Worm (Caenorhabditis elegans): ENCODE results near the gene T16H12.13.
A peak's percentile ranks its signal among the peaks of the same experiment; 100 is the strongest.

Gene T16H12.13

ce11 chrIII:10064140-10064539 lies 21.1 kb upstream of the T16H12.13 start, which contains the start of gene ekl-6 (continued):
- no peak for TF ChIP-seq Y53F4B.3 (GFP tag; IDR thresholded peaks at IDR 0.05)

- no peak for TF ChIP-seq ztf-22 (GFP tag; optimal IDR thresholded peaks at IDR 0.05)
- TF ChIP-seq T26A5.8 (tag; optimal IDR thresholded peaks at IDR 0.05): no peak
- no peak for TF ChIP-seq F49E8.2 (tag; optimal IDR thresholded peaks at IDR 0.05; ENCODE audit: insufficient read depth)
- no peak for TF ChIP-seq nhr-27 (tag; optimal IDR thresholded peaks at IDR 0.05)
- no peak for TF ChIP-seq xnd-1 (tag; optimal IDR thresholded peaks at IDR 0.05)
- TF ChIP-seq Y53F4B.3 (GFP tag; IDR thresholded peaks at IDR 0.05): no peak
Measured at ce11 chrIII:10069278-10069677, 15.9 kb upstream of the T16H12.13 start, which contains the start of gene T16G12.6. Gene T16G12.6 (plus strand): TSS chrIII:10069578.

ce11 chrIII:10076042-10076441 lies 9.2 kb upstream of the T16H12.13 start:
- no peak for TF ChIP-seq B0035.1 (tag; optimal IDR thresholded peaks at IDR 0.05)
- peak; percentile 30 for TF ChIP-seq him-1 (tag; optimal IDR thresholded peaks at IDR 0.05)
- peak; percentile 86 for TF ChIP-seq nfyb-1 (GFP tag; IDR thresholded peaks at IDR 0.05)

- TF ChIP-seq egl-44 (GFP tag; IDR thresholded peaks at IDR 0.05): no peak
- no peak for TF ChIP-seq B0261.1 (tag; optimal IDR thresholded peaks at IDR 0.05)
- no peak for TF ChIP-seq lin-26 (GFP tag; IDR thresholded peaks at IDR 0.05)
- no peak for TF ChIP-seq tbx-9 (tag; optimal IDR thresholded peaks at IDR 0.05; ENCODE audit: borderline replicate concordance)
- TF ChIP-seq nhr-120 (GFP tag; IDR thresholded peaks at IDR 0.05): no peak
- TF ChIP-seq ztf-6 (GFP tag; IDR thresholded peaks at IDR 0.05): no peak
- no peak for TF ChIP-seq B0019.2 (GFP tag; conservative IDR thresholded peaks at IDR 0.05)
- TF ChIP-seq egrh-3 (GFP tag; IDR thresholded peaks at IDR 0.05): no peak
- TF ChIP-seq atf-7 (tag; optimal IDR thresholded peaks at IDR 0.05): no peak
- no peak for TF ChIP-seq sptf-2 (GFP tag; optimal IDR thresholded peaks at IDR 0.05)
- TF ChIP-seq xnd-1 (tag; optimal IDR thresholded peaks at IDR 0.05): no peak
- no peak for TF ChIP-seq bed-2 (GFP tag; IDR thresholded peaks at IDR 0.05)
- TF ChIP-seq hlh-12 (tag; optimal IDR thresholded peaks at IDR 0.05): no peak
- no peak for TF ChIP-seq attf-6 (GFP tag; IDR thresholded peaks at IDR 0.05)
- no peak for TF ChIP-seq Y56A3A.18 (GFP tag; IDR thresholded peaks at IDR 0.05)
- no peak for TF ChIP-seq ztf-26 (tag; optimal IDR thresholded peaks at IDR 0.05)
- no peak for TF ChIP-seq ztf-28 (GFP tag; IDR thresholded peaks at IDR 0.05)
- TF ChIP-seq ZK185.1 (tag; optimal IDR thresholded peaks at IDR 0.05; ENCODE audit: poor library complexity, severe bottlenecking): no peak
- TF ChIP-seq egl-18 (GFP tag; IDR thresholded peaks at IDR 0.05): no peak
- no peak for TF ChIP-seq nfya-1 (tag; optimal IDR thresholded peaks at IDR 0.05; ENCODE audit: borderline replicate concordance, insufficient read depth)
Measured at ce11 chrIII:10078151-10078550, 7.1 kb upstream of the T16H12.13 start, which contains the start of gene T16G12.9. Gene T16G12.9 (minus strand): TSS chrIII:10078251.

- TF ChIP-seq aptf-3 (GFP tag; IDR thresholded peaks at IDR 0.05) (no peak), let-607 (tag; optimal IDR thresholded peaks at IDR 0.05) (peak in 1 of 2 experiments; percentile 68), sdz-38 (tag; optimal IDR thresholded peaks at IDR 0.05) (no peak), B0336.3 (GFP tag; IDR thresholded peaks at IDR 0.05) (no peak), unc-62 (GFP tag; optimal IDR thresholded peaks at IDR 0.05) (peak; percentile 8), nhr-80 (tag; optimal IDR thresholded peaks at IDR 0.05) (peak; percentile 34)
Measured at ce11 chrIII:10078784-10079183, 6.4 kb upstream of the T16H12.13 start.

All from whole organism, young adult.